Fruit fly (Drosophila melanogaster) whole organism, embryonic: Measurements from ENCODE around the gene CG5191.

Source experiments
- CG10209 ChIP-seq: fragments of 200-800 bp; sonication (Bioruptor generic); optimal IDR thresholded peaks from 3 replicates; lab custom pipeline; 2017; ENCODE audit warnings: missing biosample characterization, mild to moderate bottlenecking, missing genetic modification characterization, missing genetic modification reagents
- CG13624 ChIP-seq: fragments of 200-800 bp; sonication (Bioruptor generic); optimal IDR thresholded peaks from 2 replicates; lab custom pipeline; 2016; ENCODE audit warnings: missing biosample characterization, missing genetic modification characterization
- CG15011 ChIP-seq: fragments of 200-800 bp; sonication (Bioruptor generic); optimal IDR thresholded peaks from 3 replicates; lab custom pipeline; 2018; ENCODE audit warnings: missing biosample characterization, mild to moderate bottlenecking, missing genetic modification characterization
- CG32767 ChIP-seq: fragments of 200-800 bp; sonication (Bioruptor generic); IDR thresholded peaks from 2 replicates; pipeline ENCODE4 v1.3.6; 2022; ENCODE audit warnings: missing biosample characterization, missing genetic modification characterization
- CG4617 ChIP-seq: fragments of 200-800 bp; sonication (Bioruptor generic); optimal IDR thresholded peaks from 3 replicates; lab custom pipeline; 2016; ENCODE audit warnings: missing biosample characterization, missing genetic modification characterization, borderline replicate concordance
- CG8478 ChIP-seq: fragments of >200 bp; optimal IDR thresholded peaks from 2 replicates; lab custom pipeline; 2018
- CG9437 ChIP-seq: fragments of 200-800 bp; sonication (Bioruptor generic); optimal IDR thresholded peaks from 2 replicates; lab custom pipeline; 2018; ENCODE audit warnings: missing biosample characterization, mild to moderate bottlenecking, missing genetic modification characterization
- CG9727 ChIP-seq: fragments of 200-800 bp; sonication (Bioruptor generic); optimal IDR thresholded peaks from 3 replicates; lab custom pipeline; 2017; ENCODE audit warnings: missing biosample characterization, mild to moderate bottlenecking, missing genetic modification characterization
- CG9797 ChIP-seq: fragments of 200-800 bp; sonication (Bioruptor generic); optimal IDR thresholded peaks from 3 replicates; lab custom pipeline; 2018; ENCODE audit warnings: missing biosample characterization, mild to moderate bottlenecking, missing genetic modification characterization
- E2f2 ChIP-seq: fragments of 200-800 bp; sonication (Bioruptor generic); IDR thresholded peaks from 2 replicates; pipeline ENCODE4 v1.3.6; 2022; ENCODE audit warnings: missing biosample characterization, missing genetic modification characterization
- Ets65A ChIP-seq: fragments of 200-800 bp; sonication (Bioruptor generic); peaks from one replicate; lab custom pipeline; 2016; ENCODE audit warnings: missing biosample characterization, missing genetic modification characterization
- Gsc ChIP-seq: fragments of 200-800 bp; sonication (Bioruptor generic); IDR thresholded peaks from 2 replicates; pipeline ENCODE4 v1.3.6; 2022; ENCODE audit warnings: missing biosample characterization, missing genetic modification characterization
- Hand ChIP-seq: fragments of 200-800 bp; sonication (Bioruptor generic); optimal IDR thresholded peaks from 2 replicates; lab custom pipeline; 2017; ENCODE audit warnings: mild to moderate bottlenecking, missing biosample characterization, missing genetic modification reagents, missing genetic modification characterization
- Jarid2 ChIP-seq: fragments of 200-800 bp; sonication (Bioruptor generic); optimal IDR thresholded peaks from 3 replicates; lab custom pipeline; 2017; ENCODE audit warnings: mild to moderate bottlenecking, missing biosample characterization, missing genetic modification reagents, missing genetic modification characterization
- Lpt ChIP-seq: fragments of >200 bp; optimal IDR thresholded peaks from 2 replicates; lab custom pipeline; 2018; ENCODE audit warnings: missing biosample characterization, missing genetic modification characterization
- MESR4 ChIP-seq: fragments of 200-800 bp; sonication (Bioruptor generic); optimal IDR thresholded peaks from 2 replicates; lab custom pipeline; 2018; ENCODE audit warnings: missing biosample characterization, mild to moderate bottlenecking, missing genetic modification characterization, moderate library complexity
- Mad ChIP-seq: fragments of 200-800 bp; sonication (Bioruptor generic); optimal IDR thresholded peaks from 2 replicates; lab custom pipeline; 2016; ENCODE audit warnings: missing biosample characterization, missing genetic modification characterization
- Med ChIP-seq: fragments of 200-800 bp; sonication (Bioruptor generic); peaks from one replicate; lab custom pipeline; 2016; ENCODE audit warnings: missing biosample characterization, missing genetic modification characterization, mild to moderate bottlenecking, inconsistent platforms, moderate library complexity
- Nf-YA ChIP-seq: fragments of 200-800 bp; sonication (Bioruptor generic); IDR thresholded peaks from 2 replicates; pipeline ENCODE4 v1.3.6; 2022; ENCODE audit warnings: missing biosample characterization, missing genetic modification characterization
- Pdp1 ChIP-seq, 2 experiments: fragments of 200-800 bp; sonication (Bioruptor generic); optimal IDR thresholded peaks; 3 replicates each; lab custom pipeline; 2016; ENCODE audit warnings: missing biosample characterization in 2 of 2, missing genetic modification characterization in 2 of 2, mild to moderate bottlenecking in 1 of 2, moderate library complexity in 1 of 2
- Sry-δ ChIP-seq: fragments of 200-800 bp; sonication (Bioruptor generic); optimal IDR thresholded peaks from 2 replicates; lab custom pipeline; 2016; ENCODE audit warnings: missing biosample characterization, missing genetic modification characterization
- YL-1 ChIP-seq: fragments of 200-800 bp; sonication (Bioruptor generic); optimal IDR thresholded peaks from 3 replicates; lab custom pipeline; 2017; ENCODE audit warnings: missing biosample characterization, mild to moderate bottlenecking, missing genetic modification characterization
- bbx ChIP-seq: fragments of 200-800 bp; sonication (Bioruptor generic); IDR thresholded peaks from 2 replicates; pipeline ENCODE4 v1.3.6; 2022; ENCODE audit warnings: missing biosample characterization, missing genetic modification characterization; ENCODE audit not compliant: partially characterized antibody
- crol ChIP-seq: fragments of 200-800 bp; sonication (Bioruptor generic); IDR thresholded peaks from 2 replicates; pipeline ENCODE4 v1.3.6; 2022; ENCODE audit warnings: missing biosample characterization, missing genetic modification characterization
- dan ChIP-seq: fragments of 200-800 bp; sonication (Bioruptor generic); IDR thresholded peaks from 2 replicates; pipeline ENCODE4 v1.3.6; 2022; ENCODE audit warnings: missing biosample characterization, missing genetic modification characterization
- dmrt11E ChIP-seq: fragments of 200-800 bp; sonication (Bioruptor generic); optimal IDR thresholded peaks from 3 replicates; lab custom pipeline; 2018; ENCODE audit warnings: missing biosample characterization, mild to moderate bottlenecking, missing genetic modification characterization, moderate library complexity
- ftz-f1 ChIP-seq: fragments of 200-800 bp; sonication (Bioruptor generic); optimal IDR thresholded peaks from 2 replicates; lab custom pipeline; 2016; ENCODE audit warnings: missing biosample characterization, missing genetic modification characterization
- gfzf ChIP-seq: fragments of 200-800 bp; sonication (Bioruptor generic); optimal IDR thresholded peaks from 2 replicates; lab custom pipeline; 2016; ENCODE audit warnings: missing biosample characterization, mild to moderate bottlenecking, missing genetic modification characterization, moderate library complexity
- kay ChIP-seq: fragments of 200-800 bp; sonication (Bioruptor generic); optimal IDR thresholded peaks from 2 replicates; lab custom pipeline; 2016; ENCODE audit warnings: missing biosample characterization, missing genetic modification characterization
- phol ChIP-seq: fragments of 200-800 bp; sonication (Bioruptor generic); optimal IDR thresholded peaks from 3 replicates; lab custom pipeline; 2018; ENCODE audit warnings: missing biosample characterization, mild to moderate bottlenecking, missing genetic modification characterization, moderate library complexity
- psq ChIP-seq: fragments of 200-800 bp; sonication (Bioruptor generic); optimal IDR thresholded peaks from 2 replicates; lab custom pipeline; 2017; ENCODE audit warnings: missing biosample characterization, missing genetic modification characterization
- rib ChIP-seq: fragments of 200-800 bp; sonication (Bioruptor generic); IDR thresholded peaks from 2 replicates; pipeline ENCODE4 v1.3.6; 2022; ENCODE audit warnings: missing biosample characterization, missing genetic modification characterization
- ro ChIP-seq: fragments of 200-800 bp; sonication (Bioruptor generic); IDR thresholded peaks from 2 replicates; pipeline ENCODE4 v1.3.6; 2022; ENCODE audit warnings: missing biosample characterization, missing genetic modification characterization
- sens ChIP-seq: fragments of 200-800 bp; sonication (Bioruptor generic); peaks from one replicate; lab custom pipeline; 2016; ENCODE audit warnings: missing biosample characterization, missing genetic modification characterization
- tap ChIP-seq: fragments of 200-800 bp; optimal IDR thresholded peaks from 3 replicates; lab custom pipeline; 2019; ENCODE audit warnings: missing biosample characterization, mild to moderate bottlenecking, missing genetic modification characterization, moderate library complexity
- trem ChIP-seq: fragments of 200-800 bp; optimal IDR thresholded peaks from 3 replicates; lab custom pipeline; 2019; ENCODE audit warnings: missing biosample characterization, mild to moderate bottlenecking, missing genetic modification characterization, moderate library complexity
- trh ChIP-seq: fragments of 200-800 bp; sonication (Bioruptor generic); optimal IDR thresholded peaks from 2 replicates; lab custom pipeline; 2016; ENCODE audit warnings: missing biosample characterization, missing genetic modification characterization
- unc-4 ChIP-seq: fragments of 200-800 bp; sonication (Bioruptor generic); IDR thresholded peaks from 2 replicates; pipeline ENCODE4 v1.3.6; 2022; ENCODE audit warnings: missing biosample characterization, missing genetic modification characterization; ENCODE audit not compliant: partially characterized antibody
- vfl ChIP-seq: fragments of 200-800 bp; sonication (Bioruptor generic); optimal IDR thresholded peaks from 2 replicates; lab custom pipeline; 2016; ENCODE audit warnings: missing biosample characterization, missing genetic modification characterization
- wor ChIP-seq: fragments of 200-800 bp; sonication (Bioruptor generic); IDR thresholded peaks from 2 replicates; pipeline ENCODE4 v1.3.6; 2022; ENCODE audit warnings: missing biosample characterization, missing genetic modification characterization

The CG5191 gene

DNA sequence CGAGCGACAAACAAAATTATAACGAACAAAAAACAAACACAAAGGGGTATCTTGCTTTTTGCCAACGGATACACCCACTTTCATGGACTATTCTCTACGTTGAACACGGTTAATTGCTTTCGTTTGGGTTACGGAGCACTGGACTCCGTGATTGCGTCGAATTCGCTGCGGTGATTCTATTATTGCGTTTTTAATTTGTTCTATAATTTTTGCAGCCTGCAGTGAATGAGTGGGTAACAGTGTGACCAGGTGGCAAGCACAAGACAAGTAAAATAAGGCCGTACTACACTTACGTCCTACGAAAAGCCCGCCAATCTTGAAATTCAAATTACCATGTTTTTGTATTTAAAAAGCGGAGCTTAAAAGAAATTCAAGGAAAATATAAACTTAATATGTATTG is 24.9 kb downstream of the CG5191 start, which contains the start of gene CG16953 (continued):
- TF ChIP-seq E2f2 (GFP tag; lab: Robert Waterston, UW) (peak; percentile 92), CG9437 (peak; percentile 25), CG4617 (GFP tag; lab: Kevin White, UChicago) (peak; percentile 81), CG15011 (GFP tag; lab: Kevin White, UChicago) (no peak), Hand (no peak), unc-4 (GFP tag; lab: Robert Waterston, UW) (0 out of 2 replicates have a peak, but pooled peaks have one; percentile 19), Mad (GFP tag; lab: Kevin White, UChicago) (no peak), tap (no peak), Nf-YA (GFP tag; lab: Robert Waterston, UW) (no peak), dmrt11E (no peak), sens (GFP tag; lab: Kevin White, UChicago) (no peak), kay (GFP tag; lab: Kevin White, UChicago) (no peak), psq (no peak), Pdp1 (GFP tag; optimal IDR thresholded peaks at IDR 0.05; lab: Kevin White, UChicago) (peak in 1 of 2 experiments; percentile 75), trh (GFP tag; lab: Kevin White, UChicago) (no peak), CG10209 (no peak), ftz-f1 (GFP tag; lab: Kevin White, UChicago) (no peak), crol (GFP tag; lab: Robert Waterston, UW) (peak; percentile 20; the same call in 1 of the 2 replicates), Gsc (GFP tag; lab: Robert Waterston, UW) (no peak), Jarid2 (GFP tag; lab: Kevin White, UChicago) (no peak), CG32767 (no peak), wor (GFP tag; lab: Robert Waterston, UW) (no peak), CG9727 (GFP tag; lab: Kevin White, UChicago) (no peak), CG9797 (GFP tag; lab: Kevin White, UChicago) (peak; percentile 79), gfzf (GFP tag; lab: Kevin White, UChicago) (peak; percentile 84), bbx (GFP tag; lab: Robert Waterston, UW) (peak; percentile 32; the same call in 1 of the 2 replicates), vfl (GFP tag; lab: Kevin White, UChicago) (no peak), YL-1 (GFP tag; lab: Kevin White, UChicago) (peak; percentile 54), dan (no peak), CG13624 (GFP tag; lab: Kevin White, UChicago) (peak; percentile 41), Sry-δ (GFP tag; lab: Kevin White, UChicago) (peak; percentile 21), phol (tag; lab: Kevin White, UChicago) (peak; percentile 12), Lpt (GFP tag; lab: Kevin White, UChicago) (no peak), trem (tag; lab: Kevin White, UChicago) (peak; percentile 50), ro (GFP tag; lab: Robert Waterston, UW) (no peak), Med (GFP tag; lab: Kevin White, UChicago) (peak; percentile 43)

DNA sequence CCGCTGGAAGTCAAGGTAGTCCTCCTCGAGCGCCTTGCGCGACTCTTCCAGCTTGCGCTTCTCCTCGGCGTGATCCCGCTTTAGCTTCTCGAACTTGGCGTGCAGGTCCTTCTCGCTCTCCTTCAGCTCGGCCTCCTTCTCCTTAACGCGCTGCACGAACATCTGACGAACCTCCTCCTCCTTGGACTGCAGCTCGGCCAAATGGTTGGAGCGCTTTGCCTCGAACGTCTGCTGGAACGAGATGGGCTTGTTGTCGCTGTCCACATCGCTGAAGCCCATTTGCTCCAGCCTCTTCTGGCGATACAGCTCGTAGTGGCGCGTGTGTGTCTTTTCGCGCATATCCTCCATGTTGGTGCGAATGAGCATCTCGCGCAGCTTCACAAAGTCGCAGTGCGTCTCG is 25.7 kb downstream of the CG5191 start:
- TF ChIP-seq MESR4 (no peak), Ets65A (GFP tag; lab: Kevin White, UChicago) (peak; percentile 55), CG8478 (lab: Kevin White, UChicago) (peak; percentile 57), rib (no peak)
